Fruit fly (Drosophila melanogaster) whole organism, embryonic: Measurements from ENCODE around the gene att-ORFB.

Experiments
- CG11723 ChIP-seq: fragments of 200-800 bp; sonication (Bioruptor generic); optimal IDR thresholded peaks from 2 replicates; lab custom pipeline; 2017; ENCODE audit warnings: missing biosample characterization, mild to moderate bottlenecking, missing genetic modification characterization
- CG12942 ChIP-seq: fragments of 200-800 bp; sonication (Bioruptor generic); optimal IDR thresholded peaks from 3 replicates; lab custom pipeline; 2016; ENCODE audit warnings: missing biosample characterization, missing genetic modification characterization
- CG13624 ChIP-seq: fragments of 200-800 bp; sonication (Bioruptor generic); optimal IDR thresholded peaks from 2 replicates; lab custom pipeline; 2016; ENCODE audit warnings: missing biosample characterization, missing genetic modification characterization
- CG15011 ChIP-seq: fragments of 200-800 bp; sonication (Bioruptor generic); optimal IDR thresholded peaks from 3 replicates; lab custom pipeline; 2018; ENCODE audit warnings: missing biosample characterization, mild to moderate bottlenecking, missing genetic modification characterization
- CG17802 ChIP-seq: fragments of 200-800 bp; sonication (Bioruptor generic); optimal IDR thresholded peaks from 2 replicates; lab custom pipeline; 2018; ENCODE audit warnings: missing biosample characterization, mild to moderate bottlenecking, missing genetic modification characterization, moderate library complexity
- CG18599 ChIP-seq: fragments of 200-800 bp; sonication (Bioruptor generic); optimal IDR thresholded peaks from 3 replicates; lab custom pipeline; 2017; ENCODE audit warnings: missing biosample characterization, missing genetic modification characterization, mild to moderate bottlenecking, moderate library complexity, missing genetic modification reagents
- CG18619 ChIP-seq: fragments of 200-800 bp; sonication (Bioruptor generic); optimal IDR thresholded peaks from 3 replicates; lab custom pipeline; 2017; ENCODE audit warnings: missing biosample characterization, mild to moderate bottlenecking, missing genetic modification characterization
- CG30431 ChIP-seq: fragments of 200-800 bp; sonication (Bioruptor generic); optimal IDR thresholded peaks from 2 replicates; lab custom pipeline; 2017; ENCODE audit warnings: missing biosample characterization, missing genetic modification characterization
- CG32532 ChIP-seq: fragments of 200-800 bp; sonication (Bioruptor generic); IDR thresholded peaks from 2 replicates; pipeline ENCODE4 v1.3.6; 2022; ENCODE audit warnings: missing biosample characterization, missing genetic modification characterization
- CG32772 ChIP-seq: fragments of 200-800 bp; sonication (Bioruptor generic); IDR thresholded peaks from 2 replicates; pipeline ENCODE4 v1.3.6; 2022; ENCODE audit warnings: missing biosample characterization, missing genetic modification characterization
- CG34376 ChIP-seq: fragments of 200-800 bp; sonication (Bioruptor generic); optimal IDR thresholded peaks from 2 replicates; lab custom pipeline; 2018; ENCODE audit warnings: missing biosample characterization, mild to moderate bottlenecking, missing genetic modification characterization
- CG3995 ChIP-seq: fragments of 200-800 bp; sonication (Bioruptor generic); optimal IDR thresholded peaks from 3 replicates; lab custom pipeline; 2016; ENCODE audit warnings: missing biosample characterization, missing genetic modification characterization
- CG43689 ChIP-seq: fragments of 200-800 bp; sonication (Bioruptor generic); IDR thresholded peaks from 2 replicates; pipeline ENCODE4 v1.3.6; 2022; ENCODE audit warnings: missing biosample characterization, missing genetic modification characterization
- CG5180 ChIP-seq: fragments of 200-800 bp; sonication (Bioruptor generic); optimal IDR thresholded peaks from 3 replicates; lab custom pipeline; 2017; ENCODE audit warnings: missing biosample characterization, missing genetic modification characterization, mild to moderate bottlenecking, moderate library complexity, missing genetic modification reagents
- CG6683 ChIP-seq: fragments of 200-800 bp; sonication (Bioruptor generic); optimal IDR thresholded peaks from 2 replicates; lab custom pipeline; 2017; ENCODE audit warnings: missing biosample characterization, mild to moderate bottlenecking, missing genetic modification characterization, missing genetic modification reagents
- CG7928 ChIP-seq: fragments of 200-800 bp; sonication (Bioruptor generic); optimal IDR thresholded peaks from 2 replicates; lab custom pipeline; 2017; ENCODE audit warnings: missing biosample characterization, mild to moderate bottlenecking, missing genetic modification characterization
- CG8359 ChIP-seq: fragments of 200-800 bp; sonication (Bioruptor generic); optimal IDR thresholded peaks from 2 replicates; lab custom pipeline; 2017; ENCODE audit warnings: missing biosample characterization, mild to moderate bottlenecking, missing genetic modification characterization, borderline replicate concordance
- CG9215 ChIP-seq: fragments of 200-800 bp; sonication (Bioruptor generic); IDR thresholded peaks from 2 replicates; pipeline ENCODE4 v1.3.6; 2022; ENCODE audit warnings: missing biosample characterization, missing genetic modification characterization
- CkIIα-i1 ChIP-seq: fragments of 200-800 bp; sonication (Bioruptor generic); IDR thresholded peaks from 2 replicates; pipeline ENCODE4 v1.3.6; 2022; ENCODE audit warnings: missing biosample characterization, missing genetic modification characterization
- Fer1 ChIP-seq: fragments of 200-800 bp; sonication (Bioruptor generic); optimal IDR thresholded peaks from 2 replicates; lab custom pipeline; 2017; ENCODE audit warnings: missing biosample characterization, mild to moderate bottlenecking, missing genetic modification characterization
- Fer3 ChIP-seq: fragments of 200-800 bp; sonication (Bioruptor generic); optimal IDR thresholded peaks from 2 replicates; lab custom pipeline; 2018; ENCODE audit warnings: missing biosample characterization, mild to moderate bottlenecking, missing genetic modification characterization, moderate library complexity
- HLH3B ChIP-seq: fragments of 200-800 bp; sonication (Bioruptor generic); IDR thresholded peaks from 2 replicates; pipeline ENCODE4 v1.3.6; 2022; ENCODE audit warnings: missing biosample characterization, missing genetic modification characterization
- Mes4 ChIP-seq: fragments of 200-800 bp; sonication (Bioruptor generic); optimal IDR thresholded peaks from 2 replicates; lab custom pipeline; 2016; ENCODE audit warnings: missing biosample characterization, missing genetic modification characterization
- NC2β ChIP-seq: fragments of 200-800 bp; sonication (Bioruptor generic); optimal IDR thresholded peaks from 2 replicates; lab custom pipeline; 2016; ENCODE audit warnings: missing biosample characterization, missing genetic modification characterization
- Nf-YA ChIP-seq: fragments of 200-800 bp; sonication (Bioruptor generic); IDR thresholded peaks from 2 replicates; pipeline ENCODE4 v1.3.6; 2022; ENCODE audit warnings: missing biosample characterization, missing genetic modification characterization
- Nf-YC ChIP-seq: fragments of 200-800 bp; optimal IDR thresholded peaks from 3 replicates; lab custom pipeline; 2019; ENCODE audit warnings: missing biosample characterization, mild to moderate bottlenecking, missing genetic modification characterization, moderate library complexity
- NfI ChIP-seq: fragments of 200-800 bp; sonication (Bioruptor generic); optimal IDR thresholded peaks from 3 replicates; lab custom pipeline; 2018; ENCODE audit warnings: missing biosample characterization, mild to moderate bottlenecking, missing genetic modification characterization, moderate library complexity
- Oaz ChIP-seq: fragments of 200-800 bp; sonication (Bioruptor generic); IDR thresholded peaks from 2 replicates; pipeline ENCODE4 v1.3.6; 2022; ENCODE audit warnings: missing biosample characterization, missing genetic modification characterization
- ac ChIP-seq: fragments of 200-800 bp; sonication (Bioruptor generic); optimal IDR thresholded peaks from 3 replicates; lab custom pipeline; 2017; ENCODE audit warnings: missing biosample characterization, mild to moderate bottlenecking, missing genetic modification characterization
- crp ChIP-seq, 2 experiments: fragments of 200-800 bp; sonication (Bioruptor generic); optimal IDR thresholded peaks; 2 replicates in 1 of 2; 3 replicates in 1 of 2; lab custom pipeline; 2017; ENCODE audit warnings: missing biosample characterization in 2 of 2, missing genetic modification characterization in 2 of 2, mild to moderate bottlenecking in 1 of 2, moderate library complexity in 1 of 2
- dmrt99B ChIP-seq: fragments of 200-800 bp; sonication (Bioruptor generic); optimal IDR thresholded peaks from 2 replicates; lab custom pipeline; 2018; ENCODE audit warnings: missing biosample characterization, mild to moderate bottlenecking, missing genetic modification characterization, moderate library complexity
- dpn ChIP-seq, 2 experiments: fragments of 200-800 bp; sonication (Bioruptor generic); optimal IDR thresholded peaks; 3 replicates each; lab custom pipeline; 2016; ENCODE audit warnings: missing biosample characterization in 2 of 2, missing genetic modification characterization in 2 of 2
- emc ChIP-seq: fragments of 200-800 bp; sonication (Bioruptor generic); optimal IDR thresholded peaks from 2 replicates; lab custom pipeline; 2016; ENCODE audit warnings: missing biosample characterization, missing genetic modification characterization
- hkb ChIP-seq, 2 experiments: fragments of 200-800 bp in 1 of 2; fragments of >200 bp in 1 of 2; sonication (Bioruptor generic) in 1 of 2; IDR thresholded peaks in 1 of 2; optimal IDR thresholded peaks in 1 of 2; 2 replicates each; pipeline versions ENCODE4 v1.3.6 to Lab custom; 2017 to 2022; ENCODE audit warnings: missing biosample characterization in 1 of 2, missing genetic modification characterization in 1 of 2
- lab ChIP-seq: fragments of 200-800 bp; sonication (Bioruptor generic); optimal IDR thresholded peaks from 3 replicates; lab custom pipeline; 2017; ENCODE audit warnings: missing biosample characterization, missing genetic modification characterization, mild to moderate bottlenecking, moderate library complexity, missing genetic modification reagents
- lmd ChIP-seq: fragments of 200-800 bp; sonication (Bioruptor generic); IDR thresholded peaks from 2 replicates; pipeline ENCODE4 v1.3.6; 2022; ENCODE audit warnings: missing biosample characterization, missing genetic modification characterization
- lola ChIP-seq, 3 experiments: fragments of >200 bp in 2 of 3; fragments of 200-800 bp in 1 of 3; sonication (Bioruptor generic) in 1 of 3; optimal IDR thresholded peaks; 2 replicates each; lab custom pipeline; 2017 to 2019; ENCODE audit warnings: missing biosample characterization in 3 of 3, missing genetic modification characterization in 3 of 3, mild to moderate bottlenecking in 1 of 3, moderate library complexity in 1 of 3
- pum ChIP-seq: fragments of 200-800 bp; sonication (Bioruptor generic); optimal IDR thresholded peaks from 2 replicates; lab custom pipeline; 2016; ENCODE audit warnings: missing biosample characterization, missing genetic modification characterization
- run ChIP-seq: fragments of 200-800 bp; sonication (Bioruptor generic); optimal IDR thresholded peaks from 3 replicates; lab custom pipeline; 2018; ENCODE audit warnings: missing biosample characterization, mild to moderate bottlenecking, missing genetic modification characterization
- sim ChIP-seq: fragments of 200-800 bp; sonication (Bioruptor generic); IDR thresholded peaks from 2 replicates; pipeline ENCODE4 v1.3.6; 2022; ENCODE audit warnings: missing biosample characterization, missing genetic modification characterization
- sob ChIP-seq: fragments of 200-800 bp; sonication (Bioruptor generic); IDR thresholded peaks from 2 replicates; pipeline ENCODE4 v1.3.6; 2022; ENCODE audit warnings: missing biosample characterization, missing genetic modification characterization
- sr ChIP-seq: fragments of 200-800 bp; sonication (Bioruptor generic); IDR thresholded peaks from 3 replicates; pipeline ENCODE4 v1.3.6; 2022; ENCODE audit warnings: missing biosample characterization, missing genetic modification characterization
- tin ChIP-seq: fragments of 200-800 bp; sonication (Bioruptor generic); optimal IDR thresholded peaks from 3 replicates; lab custom pipeline; 2016; ENCODE audit warnings: missing biosample characterization, missing genetic modification characterization
- ttk ChIP-seq: fragments of 200-800 bp; sonication (Bioruptor generic); IDR thresholded peaks from 2 replicates; pipeline ENCODE4 v2.1.2; 2022; ENCODE audit warnings: missing biosample characterization, missing genetic modification characterization
- tup ChIP-seq: fragments of 200-800 bp; sonication (Bioruptor generic); optimal IDR thresholded peaks from 2 replicates; lab custom pipeline; 2016; ENCODE audit warnings: missing biosample characterization, mild to moderate bottlenecking, missing genetic modification characterization, moderate library complexity
- tx ChIP-seq: fragments of 200-800 bp; sonication (Bioruptor generic); optimal IDR thresholded peaks from 2 replicates; lab custom pipeline; 2016; ENCODE audit warnings: missing biosample characterization, missing genetic modification characterization
- zf30C ChIP-seq: fragments of 200-800 bp; sonication (Bioruptor generic); optimal IDR thresholded peaks from 3 replicates; lab custom pipeline; 2018; ENCODE audit warnings: missing biosample characterization, mild to moderate bottlenecking, missing genetic modification characterization
- zfh1 ChIP-seq: fragments of 200-800 bp; sonication (Bioruptor generic); IDR thresholded peaks from 3 replicates; pipeline ENCODE4 v1.3.6; 2022; ENCODE audit warnings: missing biosample characterization, missing genetic modification characterization

att-ORFB gene

DNA sequence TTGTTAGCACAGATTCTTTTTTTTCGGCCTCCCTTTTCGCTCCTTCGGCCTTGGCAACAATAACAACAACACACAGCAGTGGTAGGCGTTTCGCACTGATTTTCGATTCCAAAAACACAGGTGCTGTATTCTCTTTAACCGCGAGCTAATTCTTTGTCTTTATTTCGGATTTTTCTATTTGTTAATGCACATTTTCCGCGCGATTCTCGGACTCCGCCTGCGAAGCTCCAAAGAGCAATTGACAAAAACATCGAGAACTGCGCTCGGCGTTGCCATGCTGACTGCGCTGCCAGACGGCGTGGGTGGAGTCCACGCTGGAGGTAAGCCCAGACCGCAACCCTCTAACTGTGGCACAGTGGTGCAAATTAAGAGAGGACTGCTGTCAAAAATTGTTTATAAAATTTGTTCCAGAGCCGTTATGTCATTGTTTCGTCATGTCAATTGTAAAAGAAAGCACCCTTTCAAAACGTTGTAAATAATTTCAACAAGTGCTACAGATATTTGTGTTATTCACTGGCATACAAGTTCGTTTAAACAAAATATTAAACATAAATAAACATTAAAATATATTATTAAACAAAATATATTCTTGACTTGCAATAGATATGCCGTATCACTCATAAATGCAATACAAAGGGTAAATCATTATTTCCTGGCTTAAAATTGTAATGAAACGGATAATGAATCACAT, 3.4 kb upstream of the att-ORFB start, which contains the start of the genes DPCoAC and CG5180 (continued):
- peak; percentile 45 for TF ChIP-seq CG12942 (GFP tag; lab: Kevin White, UChicago)
- TF ChIP-seq CG32532 (GFP tag; lab: Robert Waterston, UW), result peak; percentile 86
- TF ChIP-seq lola (GFP tag; optimal IDR thresholded peaks at IDR 0.05; lab: Kevin White, UChicago), result peak in 1 of 3 experiments; percentile 58
- TF ChIP-seq CG11723 (GFP tag; lab: Kevin White, UChicago), result peak; percentile 53
- TF ChIP-seq CG6683 (GFP tag; lab: Kevin White, UChicago), result no peak
- no peak for TF ChIP-seq hkb (optimal IDR thresholded peaks at IDR 0.05; lab: Kevin White, UChicago)
- TF ChIP-seq hkb (GFP tag; IDR thresholded peaks at IDR 0.05; lab: Robert Waterston, UW), result no peak; the same call in 1 of the 2 replicates
- TF ChIP-seq NfI (GFP tag; lab: Kevin White, UChicago), result peak; percentile 72
- peak; percentile 64 for TF ChIP-seq pum (GFP tag; lab: Kevin White, UChicago)
- peak; percentile 72 for TF ChIP-seq tin (GFP tag; lab: Kevin White, UChicago)
- TF ChIP-seq Fer1 (GFP tag; lab: Kevin White, UChicago), result peak; percentile 9
- TF ChIP-seq CG3995 (GFP tag; lab: Kevin White, UChicago), result peak; percentile 0
- TF ChIP-seq emc, result peak; percentile 31
- no peak for TF ChIP-seq CkIIα-i1 (GFP tag; lab: Robert Waterston, UW)
- TF ChIP-seq CG8359 (GFP tag; lab: Kevin White, UChicago), result no peak
- TF ChIP-seq tx (GFP tag; lab: Kevin White, UChicago), result peak; percentile 25
- TF ChIP-seq Nf-YC, result peak; percentile 38
- TF ChIP-seq sim, result no peak
- peak; percentile 77 for TF ChIP-seq sob (GFP tag; lab: Robert Waterston, UW)
- TF ChIP-seq Fer3, result peak; percentile 54
- TF ChIP-seq tup, result peak; percentile 1
- peak; percentile 21 for TF ChIP-seq CG7928
- peak; percentile 33 for TF ChIP-seq CG18619 (GFP tag; lab: Kevin White, UChicago)
- TF ChIP-seq CG18599, result peak; percentile 38
- TF ChIP-seq Nf-YA (GFP tag; lab: Robert Waterston, UW), result no peak
- peak; percentile 50; the same call in 1 of the 2 replicates for TF ChIP-seq HLH3B
- no peak for TF ChIP-seq run (tag; lab: Kevin White, UChicago)
- peak; percentile 4; the same call in 1 of the 2 replicates for TF ChIP-seq CG9215 (GFP tag; lab: Robert Waterston, UW)
- TF ChIP-seq CG17802, result peak; percentile 5
- TF ChIP-seq CG32772, result peak; percentile 57; the same call in 1 of the 2 replicates
- peak; percentile 60 for TF ChIP-seq CG34376 (GFP tag; lab: Kevin White, UChicago)
- 0 out of 2 replicates have a peak, but pooled peaks have one; percentile 33 for TF ChIP-seq CG43689
- TF ChIP-seq dpn (GFP tag; optimal IDR thresholded peaks at IDR 0.05; lab: Kevin White, UChicago), result peak; percentile 68 to 73
- peak; percentile 24; the same call in 1 of the 2 replicates for TF ChIP-seq ttk (GFP tag; lab: Robert Waterston, UW)
- TF ChIP-seq sr, result peak; percentile 78
- TF ChIP-seq CG15011 (GFP tag; lab: Kevin White, UChicago), result no peak
- TF ChIP-seq lab, result peak; percentile 68
- no peak for TF ChIP-seq ac
- TF ChIP-seq zfh1 (GFP tag; lab: Robert Waterston, UW), result peak; percentile 78; the same call in 2 of the 3 replicates
- TF ChIP-seq crp (GFP tag; optimal IDR thresholded peaks at IDR 0.05; lab: Kevin White, UChicago), result peak in 1 of 2 experiments; percentile 36
- peak; percentile 7 for TF ChIP-seq zf30C (GFP tag; lab: Kevin White, UChicago)
- peak; percentile 51 for TF ChIP-seq CG5180
- TF ChIP-seq Oaz (GFP tag; lab: Robert Waterston, UW), result peak; percentile 54; the same call in 1 of the 2 replicates
- peak; percentile 53 for TF ChIP-seq CG30431
- TF ChIP-seq lmd (GFP tag; lab: Robert Waterston, UW), result peak; percentile 78
- TF ChIP-seq Mes4, result peak; percentile 14
- peak; percentile 52 for TF ChIP-seq dmrt99B (tag; lab: Kevin White, UChicago)
- TF ChIP-seq NC2β (GFP tag; lab: Kevin White, UChicago), result peak; percentile 30
- peak; percentile 41 for TF ChIP-seq CG13624
